Worm (Caenorhabditis elegans) whole organism, midembryonic: ENCODE data around the gene C39E9.12.

Source experiments
- T22C8.4 ChIP-seq: fragments of 200-800 bp; sonication (Bioruptor generic); IDR thresholded peaks from 2 replicates; pipeline ENCODE4 v1.3.6; 2022; ENCODE audit warnings: missing genetic modification characterization, missing compliant biosample characterization
- cog-1 ChIP-seq: sonication (generic microtip); optimal IDR thresholded peaks from 2 replicates; lab custom pipeline; 2016; ENCODE audit warnings: missing genetic modification characterization, missing compliant biosample characterization
- flt-1 ChIP-seq: fragments of 200-800 bp; sonication (Bioruptor generic); IDR thresholded peaks from 2 replicates; pipeline ENCODE4 v1.3.6; 2022; ENCODE audit warnings: missing genetic modification characterization, missing compliant biosample characterization
- klf-2 ChIP-seq: fragments of 200-800 bp; sonication (Bioruptor generic); conservative IDR thresholded peaks from 2 replicates; pipeline ENCODE4 v1.3.6; 2022; ENCODE audit warnings: missing genetic modification reagents, missing genetic modification characterization, missing compliant biosample characterization
- med-1 ChIP-seq: sonication (generic microtip); optimal IDR thresholded peaks from 2 replicates; lab custom pipeline; 2017; ENCODE audit warnings: missing genetic modification characterization, mild to moderate bottlenecking, missing compliant biosample characterization, antibody characterized with exemption, missing genetic modification reagents; ENCODE audit not compliant: insufficient read depth
- ref-1 ChIP-seq: fragments of 200-800 bp; sonication (Bioruptor generic); conservative IDR thresholded peaks from 2 replicates; pipeline ENCODE4 v1.3.6; 2022; ENCODE audit warnings: missing genetic modification reagents, missing genetic modification characterization, missing compliant biosample characterization
- tab-1 ChIP-seq: fragments of 200-800 bp; sonication (Bioruptor generic); IDR thresholded peaks from 2 replicates; pipeline ENCODE4 v1.3.6; 2022; ENCODE audit warnings: missing genetic modification characterization, missing compliant biosample characterization
- ztf-23 ChIP-seq: fragments of 200-800 bp; sonication (Bioruptor generic); IDR thresholded peaks from 2 replicates; pipeline ENCODE4 v1.3.6; 2022; ENCODE audit warnings: missing genetic modification reagents, missing genetic modification characterization, missing compliant biosample characterization
- ztf-29 ChIP-seq: fragments of 200-800 bp; sonication (Bioruptor generic); IDR thresholded peaks from 2 replicates; pipeline ENCODE4 v1.3.6; 2022; ENCODE audit warnings: missing genetic modification reagents, missing genetic modification characterization, missing compliant biosample characterization

DNA sequence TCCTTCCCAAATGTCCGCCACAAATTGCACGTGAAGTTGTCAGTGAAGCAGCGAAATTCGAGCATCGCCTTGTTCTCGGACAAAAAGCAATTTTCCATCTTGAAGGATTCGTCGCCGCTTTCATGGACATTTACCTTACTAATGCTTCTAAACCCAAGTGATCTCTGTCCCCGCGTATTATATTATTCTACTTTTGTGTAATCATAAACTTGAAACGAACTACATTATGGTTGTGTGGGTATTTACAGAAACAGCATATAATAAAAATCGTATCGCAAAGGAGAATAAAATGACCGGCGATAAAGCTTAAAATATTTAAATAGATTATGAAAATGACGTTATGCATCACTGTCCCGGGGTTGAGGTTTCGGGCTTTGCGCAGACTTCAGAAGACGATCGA is 3.0 kb downstream of the C39E9.12 start:
- TF ChIP-seq med-1 (GFP tag; lab: Kevin White, UChicago) (no peak), ref-1 (GFP tag; lab: Robert Waterston, UW) (no peak), flt-1 (GFP tag; lab: Robert Waterston, UW) (no peak), cog-1 (tag; lab: Kevin White, UChicago) (no peak), klf-2 (GFP tag; lab: Robert Waterston, UW) (no peak), tab-1 (GFP tag; lab: Robert Waterston, UW) (no peak), ztf-23 (GFP tag; lab: Robert Waterston, UW) (no peak), T22C8.4 (no peak), ztf-29 (GFP tag; lab: Robert Waterston, UW) (no peak)
